Worm (Caenorhabditis elegans) whole organism, L4 larva: Measurements from ENCODE around the gene irld-34.

Source experiments
- D1046.2 ChIP-seq: fragments of 200-800 bp; sonication (Bioruptor generic); IDR thresholded peaks from 2 replicates; pipeline ENCODE4 v1.3.6; 2022; ENCODE audit warnings: missing genetic modification characterization, missing compliant biosample characterization
- R02D3.7 ChIP-seq: fragments of 150-350 bp; sonication (generic microtip); optimal IDR thresholded peaks from 3 replicates; lab custom pipeline; 2014; ENCODE audit warnings: missing biosample characterization, missing genetic modification characterization
- T20F7.1 ChIP-seq: fragments of 200-800 bp; sonication (Bioruptor generic); optimal IDR thresholded peaks from 2 replicates; lab custom pipeline; 2018; ENCODE audit warnings: mild to moderate bottlenecking, missing genetic modification characterization, missing compliant biosample characterization
- T26A8.4 ChIP-seq: fragments of 200-800 bp; sonication (Bioruptor generic); IDR thresholded peaks from 2 replicates; pipeline ENCODE4 v1.3.6; 2022; ENCODE audit warnings: missing genetic modification characterization, missing compliant biosample characterization
- Y5F2A.4 ChIP-seq: fragments of 200-800 bp; sonication (Bioruptor generic); optimal IDR thresholded peaks from 2 replicates; lab custom pipeline; 2018; ENCODE audit warnings: mild to moderate bottlenecking, missing genetic modification characterization, missing compliant biosample characterization
- aha-1 ChIP-seq: fragments of 150-350 bp; peaks from one replicate; lab custom pipeline; 2014; ENCODE audit warnings: missing biosample characterization, missing genetic modification characterization
- aly-2 ChIP-seq: sonication (generic microtip); optimal IDR thresholded peaks from 2 replicates; lab custom pipeline; 2018; ENCODE audit warnings: missing biosample characterization, missing genetic modification characterization
- ama-1 ChIP-seq: fragments of 150-350 bp; optimal IDR thresholded peaks from 2 replicates; lab custom pipeline; 2014; ENCODE audit warnings: inconsistent platforms, mixed read lengths
- attf-4 ChIP-seq: sonication (generic microtip); optimal IDR thresholded peaks from 3 replicates; lab custom pipeline; 2017; ENCODE audit warnings: missing biosample characterization, missing genetic modification characterization
- ceh-20 ChIP-seq: fragments of 200-800 bp; sonication (Bioruptor generic); IDR thresholded peaks from 2 replicates; pipeline ENCODE4 v1.3.6; 2022; ENCODE audit warnings: missing genetic modification reagents, missing genetic modification characterization, missing compliant biosample characterization
- cey-2 ChIP-seq: sonication (generic microtip); optimal IDR thresholded peaks from 3 replicates; lab custom pipeline; 2017; ENCODE audit warnings: missing genetic modification characterization, mild to moderate bottlenecking, missing compliant biosample characterization, antibody characterized with exemption, borderline replicate concordance; ENCODE audit not compliant: insufficient read depth
- daf-16 ChIP-seq, 3 experiments: sonication (generic microtip); optimal IDR thresholded peaks; 2 replicates each; lab custom pipeline; 2016 to 2017; ENCODE audit warnings: missing genetic modification characterization in 3 of 3, missing genetic modification reagents in 3 of 3, mild to moderate bottlenecking in 2 of 3, missing compliant biosample characterization in 2 of 3, missing biosample characterization in 1 of 3, moderate library complexity in 1 of 3
- dmd-9 ChIP-seq: fragments of 200-800 bp; sonication (Bioruptor generic); IDR thresholded peaks from 2 replicates; pipeline ENCODE4 v1.3.6; 2022; ENCODE audit warnings: missing genetic modification reagents, missing genetic modification characterization, missing compliant biosample characterization
- dve-1 ChIP-seq: sonication (generic microtip); optimal IDR thresholded peaks from 2 replicates; lab custom pipeline; 2017; ENCODE audit warnings: antibody characterized with exemption, mild to moderate bottlenecking, missing genetic modification characterization, missing compliant biosample characterization; ENCODE audit not compliant: insufficient read depth
- fkh-10 ChIP-seq: fragments of 150-350 bp; optimal IDR thresholded peaks from 2 replicates; lab custom pipeline; 2014; ENCODE audit warnings: missing biosample characterization, missing genetic modification reagents, missing genetic modification characterization
- gei-8 ChIP-seq: fragments of 200-800 bp; sonication (Bioruptor generic); optimal IDR thresholded peaks from 2 replicates; lab custom pipeline; 2018; ENCODE audit warnings: mild to moderate bottlenecking, missing genetic modification characterization, missing compliant biosample characterization
- hif-1 ChIP-seq, 2 experiments: sonication (generic microtip); optimal IDR thresholded peaks; 2 replicates each; lab custom pipeline; 2016 to 2017; ENCODE audit warnings: missing compliant biosample characterization in 2 of 2, missing genetic modification characterization in 2 of 2, missing genetic modification reagents in 2 of 2, missing genotype in 2 of 2, mild to moderate bottlenecking in 1 of 2
- hlh-30 ChIP-seq: sonication (generic microtip); optimal IDR thresholded peaks from 2 replicates; lab custom pipeline; 2017; ENCODE audit warnings: antibody characterized with exemption, mild to moderate bottlenecking, missing genetic modification characterization, missing compliant biosample characterization; ENCODE audit not compliant: insufficient read depth
- hmg-1.1 ChIP-seq: fragments of 200-800 bp; sonication (Bioruptor generic); IDR thresholded peaks from 2 replicates; pipeline ENCODE4 v1.3.6; 2022; ENCODE audit warnings: missing genetic modification reagents, missing genetic modification characterization, missing compliant biosample characterization
- lin-38 ChIP-seq: fragments of 200-800 bp; sonication (Bioruptor generic); IDR thresholded peaks from 2 replicates; pipeline ENCODE4 v1.3.6; 2022; ENCODE audit warnings: missing genetic modification reagents, missing genetic modification characterization, missing compliant biosample characterization
- madf-5 ChIP-seq, 2 experiments: fragments of 200-800 bp; sonication (Bioruptor generic); IDR thresholded peaks; 2 replicates each; pipeline ENCODE4 v1.3.6; 2022; ENCODE audit warnings: missing compliant biosample characterization in 2 of 2, missing genetic modification characterization in 2 of 2
- mxl-2 ChIP-seq: fragments of 200-800 bp; sonication (Bioruptor generic); conservative IDR thresholded peaks from 2 replicates; pipeline ENCODE4 v1.3.6; 2022; ENCODE audit warnings: missing genetic modification reagents, missing genetic modification characterization, missing compliant biosample characterization
- nhr-102 ChIP-seq: sonication (generic microtip); optimal IDR thresholded peaks from 2 replicates; lab custom pipeline; 2016; ENCODE audit warnings: mild to moderate bottlenecking, missing genetic modification characterization, moderate library complexity, missing compliant biosample characterization
- nhr-11 ChIP-seq: fragments of 150-350 bp; optimal IDR thresholded peaks from 2 replicates; lab custom pipeline; 2014; ENCODE audit warnings: missing biosample characterization, missing genetic modification characterization
- nhr-42 ChIP-seq: fragments of 200-800 bp; sonication (Bioruptor generic); IDR thresholded peaks from 2 replicates; pipeline ENCODE4 v1.3.6; 2022; ENCODE audit warnings: missing genetic modification characterization, missing compliant biosample characterization
- nhr-76 ChIP-seq: fragments of 150-350 bp; optimal IDR thresholded peaks from 2 replicates; lab custom pipeline; 2014; ENCODE audit warnings: missing biosample characterization, missing genetic modification characterization
- unc-130 ChIP-seq: sonication (generic microtip); optimal IDR thresholded peaks from 2 replicates; lab custom pipeline; 2016; ENCODE audit warnings: missing genetic modification reagents, missing genetic modification characterization, missing compliant biosample characterization
- unc-62 ChIP-seq, 3 experiments: fragments of 150-350 bp in 1 of 3; sonication (generic microtip); optimal IDR thresholded peaks in 2 of 3; peaks in 1 of 3; 1 replicate in 1 of 3; 2 replicates in 2 of 3; lab custom pipeline; 2014 to 2017; ENCODE audit warnings: missing biosample characterization in 3 of 3, missing genetic modification characterization in 3 of 3, missing genetic modification reagents in 3 of 3, missing genotype in 1 of 3
- zag-1 ChIP-seq: fragments of 150-350 bp; optimal IDR thresholded peaks from 2 replicates; lab custom pipeline; 2014; ENCODE audit warnings: missing biosample characterization, missing genetic modification characterization
- zip-11 ChIP-seq: fragments of 200-800 bp; sonication (Bioruptor generic); IDR thresholded peaks from 2 replicates; pipeline ENCODE4 v1.3.6; 2022; ENCODE audit warnings: missing genetic modification characterization, missing compliant biosample characterization
- ztf-7 ChIP-seq: fragments of 150-350 bp; optimal IDR thresholded peaks from 2 replicates; lab custom pipeline; 2014; ENCODE audit warnings: missing biosample characterization, missing genetic modification characterization

The irld-34 gene

DNA sequence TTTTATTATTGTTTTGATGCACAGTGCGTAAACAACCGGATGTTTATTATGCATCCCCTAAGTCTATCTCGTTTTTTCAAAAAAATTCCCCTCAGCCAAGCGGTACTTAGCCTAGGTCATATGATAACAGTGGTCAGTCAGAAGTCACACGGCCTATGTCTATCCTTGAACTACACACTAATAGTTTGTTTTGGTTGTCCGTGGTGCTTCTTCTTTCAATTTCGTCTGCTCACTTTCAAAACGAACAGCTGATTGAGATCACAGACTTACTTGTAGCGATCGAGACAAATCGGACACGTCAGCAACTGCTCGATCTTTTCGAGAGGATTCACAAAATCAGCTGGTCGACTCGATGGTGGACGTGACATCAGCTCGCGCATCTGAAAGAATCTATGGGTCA lies 1.9 kb upstream of the irld-34 start:
- TF ChIP-seq nhr-11 (tag; lab: Kevin White, UChicago) = peak; percentile 17
- peak; percentile 27 for TF ChIP-seq hlh-30 (tag; lab: Kevin White, UChicago)
- TF ChIP-seq unc-62 (GFP tag; optimal IDR thresholded peaks at IDR 0.05 in 1 of 2; lab: Kevin White, UChicago) = no peak
- no peak for TF ChIP-seq unc-62 (tag; optimal IDR thresholded peaks at IDR 0.05; lab: Kevin White, UChicago)
- TF ChIP-seq daf-16 (GFP tag; optimal IDR thresholded peaks at IDR 0.05; lab: Kevin White, UChicago) = peak in 1 of 2 experiments; percentile 9
- TF ChIP-seq daf-16 (tag; optimal IDR thresholded peaks at IDR 0.05; lab: Kevin White, UChicago) = no peak

DNA sequence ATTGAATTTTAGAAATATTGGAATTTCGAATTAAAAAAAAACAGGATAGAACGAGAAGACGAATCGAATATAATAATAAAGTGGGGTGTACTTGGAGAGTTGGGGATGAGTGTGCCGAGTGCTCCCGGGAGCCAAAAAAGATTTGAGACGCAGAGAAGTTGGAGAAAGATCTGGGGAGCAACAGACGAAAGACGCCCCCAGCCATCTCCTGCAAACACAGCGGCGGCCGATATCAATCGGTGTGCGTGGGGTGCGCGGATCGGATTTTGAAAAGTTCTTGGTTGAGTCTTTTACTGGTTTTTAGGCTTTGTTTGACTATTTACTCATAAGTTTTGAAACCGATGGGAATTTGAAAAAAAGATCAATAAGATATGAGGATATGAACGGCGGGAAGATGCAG lies 1.1 kb upstream of the irld-34 start, which contains the start of gene nhl-1:
Gene nhl-1, minus strand, starts transcription at position 101 of the 400 bp plus-strand sequence.
- TF ChIP-seq dmd-9 (GFP tag; lab: Robert Waterston, UW) (no peak), dve-1 (tag; lab: Kevin White, UChicago) (no peak), lin-38 (GFP tag; lab: Robert Waterston, UW) (no peak), fkh-10 (GFP tag; lab: Kevin White, UChicago) (no peak), T26A8.4 (no peak), R02D3.7 (no peak), nhr-102 (tag; lab: Kevin White, UChicago) (no peak), aly-2 (no peak), nhr-76 (tag; lab: Kevin White, UChicago) (no peak), attf-4 (tag; lab: Kevin White, UChicago) (no peak), cey-2 (no peak), ama-1 (lab: Kevin White, UChicago) (no peak), D1046.2 (GFP tag; lab: Robert Waterston, UW) (no peak), gei-8 (GFP tag; lab: Kevin White, UChicago) (no peak), zip-11 (GFP tag; lab: Robert Waterston, UW) (no peak), mxl-2 (GFP tag; lab: Robert Waterston, UW) (no peak)

DNA sequence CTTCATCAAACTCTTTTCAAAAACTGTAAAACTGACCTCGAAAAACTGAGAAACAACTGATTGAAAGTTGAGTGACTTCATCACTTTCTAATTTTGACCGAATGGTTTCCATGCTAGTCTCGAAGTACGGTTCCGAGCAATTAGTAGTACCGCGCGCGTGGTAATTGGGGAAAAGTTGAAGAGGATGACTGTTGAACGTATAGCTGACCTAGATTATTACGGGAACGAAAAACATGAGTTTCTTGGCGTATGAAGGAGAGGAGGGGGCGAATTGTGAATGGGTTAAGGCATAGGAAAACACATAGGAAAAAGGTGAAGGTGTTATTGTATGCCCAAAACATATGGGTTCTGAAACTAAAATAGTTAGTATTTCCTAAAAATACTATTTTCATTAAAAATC lies 6.7 kb downstream of the irld-34 start, which contains the start of gene ptr-9:
Gene ptr-9, minus strand, starts transcription at position 101 of the 400 bp plus-strand sequence.
- no peak for TF ChIP-seq hif-1 (tag; optimal IDR thresholded peaks at IDR 0.05; lab: Kevin White, UChicago)
- peak in 1 of 2 experiments; percentile 39 for TF ChIP-seq unc-62 (GFP tag; optimal IDR thresholded peaks at IDR 0.05 in 1 of 2; lab: Kevin White, UChicago)
- TF ChIP-seq unc-62 (tag; optimal IDR thresholded peaks at IDR 0.05; lab: Kevin White, UChicago) = no peak
- no peak for TF ChIP-seq Y5F2A.4 (GFP tag; lab: Kevin White, UChicago)
- TF ChIP-seq T20F7.1 (GFP tag; lab: Kevin White, UChicago) = no peak
- no peak for TF ChIP-seq ceh-20 (GFP tag; lab: Robert Waterston, UW)

DNA sequence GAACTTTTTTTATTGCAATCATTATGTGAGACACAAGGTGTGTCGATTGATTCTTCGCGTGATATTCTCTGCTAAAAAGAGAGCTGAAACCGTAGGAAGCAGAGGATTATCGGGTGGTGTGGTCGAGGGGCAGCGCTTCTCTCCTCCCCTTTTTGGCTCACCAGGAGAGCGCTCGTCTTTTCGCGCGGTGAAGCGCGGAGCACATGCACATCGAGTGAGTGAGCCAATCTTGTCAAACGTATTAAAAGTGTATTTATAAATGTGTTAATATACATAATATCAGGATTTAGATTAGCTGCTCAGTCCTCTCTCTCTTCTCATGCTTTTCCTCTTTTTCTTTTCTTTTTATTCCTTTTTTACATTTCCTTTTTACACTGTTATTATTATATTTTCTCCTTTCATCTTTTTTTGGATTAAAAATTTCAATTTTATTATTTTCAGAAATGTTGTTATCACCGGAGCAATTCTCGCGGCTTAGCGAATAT lies 7.8 kb downstream of the irld-34 start, which contains the start of gene dgk-3:
Gene dgk-3, plus strand, starts transcription at position 435 of the 485 bp plus-strand sequence.
- no peak for TF ChIP-seq ztf-7 (tag; lab: Kevin White, UChicago)
- no peak for TF ChIP-seq zag-1 (tag; lab: Kevin White, UChicago)
- no peak for TF ChIP-seq nhr-42 (GFP tag; lab: Robert Waterston, UW)
- TF ChIP-seq hmg-1.1 (GFP tag; lab: Robert Waterston, UW) = no peak
- TF ChIP-seq madf-5 (GFP tag; IDR thresholded peaks at IDR 0.05; lab: Robert Waterston, UW) = no peak
- peak; percentile 58 for TF ChIP-seq aha-1

DNA sequence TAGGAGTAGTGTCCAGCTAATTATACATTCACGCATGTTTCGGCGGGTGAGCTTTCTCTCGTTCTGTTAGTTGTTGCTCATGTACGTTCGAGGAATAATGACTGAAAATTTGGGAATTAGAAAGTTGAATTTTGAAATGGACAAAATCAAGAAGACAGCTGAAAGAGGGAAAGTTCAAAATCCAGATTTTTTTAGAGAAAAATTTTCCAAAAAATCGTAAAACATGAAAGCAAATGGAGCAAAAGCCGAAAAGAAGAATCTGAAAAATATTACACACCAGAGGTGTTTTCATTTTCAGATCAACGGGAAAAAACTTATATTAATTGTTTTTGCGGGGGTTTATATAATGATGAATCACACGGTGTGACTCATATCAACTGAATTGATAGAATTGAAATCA lies 17.8 kb downstream of the irld-34 start, which contains the start of gene ina-1:
Gene ina-1, minus strand, starts transcription at position 101 of the 400 bp plus-strand sequence.
- TF ChIP-seq unc-62 (GFP tag; optimal IDR thresholded peaks at IDR 0.05 in 1 of 2; lab: Kevin White, UChicago) (peak in 1 of 2 experiments; percentile 27), unc-62 (tag; optimal IDR thresholded peaks at IDR 0.05; lab: Kevin White, UChicago) (no peak), unc-130 (GFP tag; lab: Kevin White, UChicago) (no peak)
